Worm (Caenorhabditis elegans) whole organism, mixed stage, embryonic: ENCODE results near the gene Y45G5AM.7.

Experiments used
- M03D4.4 ChIP-seq: sonication (generic microtip); optimal IDR thresholded peaks from 2 replicates; lab custom pipeline; 2017; ENCODE audit warnings: mild to moderate bottlenecking, missing genetic modification characterization, missing compliant biosample characterization
- bed-3 ChIP-seq: fragments of 200-800 bp; sonication (Bioruptor generic); optimal IDR thresholded peaks from 3 replicates; lab custom pipeline; 2018; ENCODE audit warnings: mild to moderate bottlenecking, missing genetic modification characterization, moderate library complexity, missing compliant biosample characterization
- blmp-1 ChIP-seq: fragments of 150-350 bp; optimal IDR thresholded peaks from 2 replicates; lab custom pipeline; 2014; ENCODE audit warnings: missing biosample characterization, missing genetic modification characterization
- ceh-39 ChIP-seq: fragments of 150-350 bp; optimal IDR thresholded peaks from 2 replicates; lab custom pipeline; 2014; ENCODE audit warnings: missing biosample characterization, missing genetic modification characterization
- ceh-83 ChIP-seq: fragments of 200-800 bp; sonication (Bioruptor generic); optimal IDR thresholded peaks from 2 replicates; lab custom pipeline; 2018; ENCODE audit warnings: mild to moderate bottlenecking, missing genetic modification characterization, missing compliant biosample characterization
- ces-1 ChIP-seq: fragments of 150-350 bp; optimal IDR thresholded peaks from 2 replicates; lab custom pipeline; 2014; ENCODE audit warnings: missing biosample characterization, missing genetic modification reagents, missing genetic modification characterization
- drap-1 ChIP-seq: fragments of 200-800 bp; sonication (Bioruptor generic); optimal IDR thresholded peaks from 3 replicates; lab custom pipeline; 2018; ENCODE audit warnings: mild to moderate bottlenecking, missing genetic modification characterization, missing compliant biosample characterization
- elt-1 ChIP-seq: sonication (generic microtip); optimal IDR thresholded peaks from 2 replicates; lab custom pipeline; 2017; ENCODE audit warnings: missing genetic modification characterization, mild to moderate bottlenecking, missing compliant biosample characterization, antibody characterized with exemption, moderate library complexity, borderline replicate concordance; ENCODE audit not compliant: insufficient read depth
- elt-3 ChIP-seq: fragments of 150-350 bp; optimal IDR thresholded peaks from 2 replicates; lab custom pipeline; 2014; ENCODE audit warnings: missing biosample characterization, missing genetic modification characterization
- ham-2 ChIP-seq: fragments of 200-800 bp; sonication (Bioruptor generic); optimal IDR thresholded peaks from 2 replicates; lab custom pipeline; 2018; ENCODE audit warnings: mild to moderate bottlenecking, missing genetic modification characterization, missing compliant biosample characterization
- hlh-1 ChIP-seq: fragments of 150-350 bp; optimal IDR thresholded peaks from 2 replicates; lab custom pipeline; 2014; ENCODE audit warnings: missing biosample characterization, missing genetic modification reagents, missing genetic modification characterization
- lin-13 ChIP-seq: fragments of 150-350 bp; optimal IDR thresholded peaks from 2 replicates; lab custom pipeline; 2014; ENCODE audit warnings: missing biosample characterization, missing genetic modification characterization
- lin-32 ChIP-seq: fragments of 200-800 bp; sonication (Bioruptor generic); optimal IDR thresholded peaks from 2 replicates; lab custom pipeline; 2018; ENCODE audit warnings: mild to moderate bottlenecking, missing genetic modification characterization, missing compliant biosample characterization
- lsy-2 ChIP-seq: fragments of 150-350 bp; optimal IDR thresholded peaks from 2 replicates; lab custom pipeline; 2014; ENCODE audit warnings: missing biosample characterization, missing genetic modification characterization
- mab-5 ChIP-seq: fragments of 150-350 bp; optimal IDR thresholded peaks from 2 replicates; lab custom pipeline; 2014; ENCODE audit warnings: missing biosample characterization, missing genetic modification characterization
- mep-1 ChIP-seq: fragments of 150-350 bp; optimal IDR thresholded peaks from 2 replicates; lab custom pipeline; 2017; ENCODE audit warnings: missing biosample characterization, missing genetic modification reagents, missing genetic modification characterization, inconsistent platforms
- mls-2 ChIP-seq: sonication (generic microtip); optimal IDR thresholded peaks from 2 replicates; lab custom pipeline; 2016; ENCODE audit warnings: mild to moderate bottlenecking, missing genetic modification characterization, moderate library complexity, missing compliant biosample characterization
- nhr-12 ChIP-seq: fragments of 150-350 bp; optimal IDR thresholded peaks from 2 replicates; lab custom pipeline; 2014; ENCODE audit warnings: missing biosample characterization, missing genetic modification characterization
- nhr-2 ChIP-seq: fragments of 150-350 bp; optimal IDR thresholded peaks from 2 replicates; lab custom pipeline; 2014; ENCODE audit warnings: missing biosample characterization, missing genetic modification characterization
- nhr-237 ChIP-seq: fragments of 150-350 bp; optimal IDR thresholded peaks from 2 replicates; lab custom pipeline; 2014; ENCODE audit warnings: missing biosample characterization, missing genetic modification characterization
- nhr-28 ChIP-seq: fragments of 150-350 bp; optimal IDR thresholded peaks from 2 replicates; lab custom pipeline; 2014; ENCODE audit warnings: missing biosample characterization, missing genetic modification characterization
- pha-4 ChIP-seq: fragments of 150-350 bp; optimal IDR thresholded peaks from 2 replicates; lab custom pipeline; 2018; ENCODE audit warnings: missing biosample characterization, missing genetic modification reagents, missing genetic modification characterization
- sem-2 ChIP-seq: fragments of 200-800 bp; sonication (Bioruptor generic); optimal IDR thresholded peaks from 2 replicates; lab custom pipeline; 2018; ENCODE audit warnings: mild to moderate bottlenecking, missing genetic modification characterization, missing compliant biosample characterization
- snpc-4 ChIP-seq: fragments of 150-350 bp; optimal IDR thresholded peaks from 2 replicates; lab custom pipeline; 2014; ENCODE audit warnings: missing biosample characterization, missing genetic modification characterization
- sptf-1 ChIP-seq: sonication (generic microtip); optimal IDR thresholded peaks from 2 replicates; lab custom pipeline; 2017; ENCODE audit warnings: mild to moderate bottlenecking, missing genetic modification characterization, moderate library complexity, missing compliant biosample characterization
- tbx-8 ChIP-seq: fragments of 200-800 bp; sonication (Bioruptor generic); optimal IDR thresholded peaks from 2 replicates; lab custom pipeline; 2018; ENCODE audit warnings: mild to moderate bottlenecking, missing genetic modification characterization, moderate library complexity, missing compliant biosample characterization
- unc-120 ChIP-seq: sonication (generic microtip); optimal IDR thresholded peaks from 2 replicates; lab custom pipeline; 2017; ENCODE audit warnings: missing genetic modification characterization, missing compliant biosample characterization; ENCODE audit not compliant: poor library complexity, severe bottlenecking
- unc-39 ChIP-seq: fragments of 150-350 bp; optimal IDR thresholded peaks from 2 replicates; lab custom pipeline; 2014; ENCODE audit warnings: missing biosample characterization, missing genetic modification characterization
- unc-62 ChIP-seq: fragments of 150-350 bp; optimal IDR thresholded peaks from 2 replicates; lab custom pipeline; 2014; ENCODE audit warnings: missing biosample characterization, missing genetic modification reagents, missing genetic modification characterization
- zip-8 ChIP-seq: fragments of 150-350 bp; optimal IDR thresholded peaks from 2 replicates; lab custom pipeline; 2014; ENCODE audit warnings: missing biosample characterization, missing genetic modification characterization
- ztf-11 ChIP-seq: fragments of 150-350 bp; optimal IDR thresholded peaks from 2 replicates; lab custom pipeline; 2014; ENCODE audit warnings: missing biosample characterization, missing genetic modification characterization

Y45G5AM.7 gene

ce11 chrV:4129604-4130003 is 40.4 kb downstream of the Y45G5AM.7 start, which contains the start of gene phat-4:
Gene phat-4 (plus strand): TSS chrV:4129904.
- TF ChIP-seq ham-2 (GFP tag; lab: Kevin White, UChicago), result no peak
- no peak for TF ChIP-seq blmp-1 (tag; lab: Kevin White, UChicago)
- TF ChIP-seq bed-3, result no peak
- TF ChIP-seq nhr-237, result no peak
- no peak for TF ChIP-seq sptf-1 (tag; lab: Kevin White, UChicago)
- TF ChIP-seq drap-1 (GFP tag; lab: Kevin White, UChicago), result no peak
- no peak for TF ChIP-seq mab-5 (tag; lab: Kevin White, UChicago)
- no peak for TF ChIP-seq zip-8
- no peak for TF ChIP-seq nhr-28 (tag; lab: Kevin White, UChicago)
- no peak for TF ChIP-seq ztf-11 (tag; lab: Kevin White, UChicago)
- no peak for TF ChIP-seq unc-62
- TF ChIP-seq lin-13 (tag; lab: Kevin White, UChicago), result no peak
- TF ChIP-seq tbx-8, result no peak
- no peak for TF ChIP-seq M03D4.4 (tag; lab: Kevin White, UChicago)

DNA sequence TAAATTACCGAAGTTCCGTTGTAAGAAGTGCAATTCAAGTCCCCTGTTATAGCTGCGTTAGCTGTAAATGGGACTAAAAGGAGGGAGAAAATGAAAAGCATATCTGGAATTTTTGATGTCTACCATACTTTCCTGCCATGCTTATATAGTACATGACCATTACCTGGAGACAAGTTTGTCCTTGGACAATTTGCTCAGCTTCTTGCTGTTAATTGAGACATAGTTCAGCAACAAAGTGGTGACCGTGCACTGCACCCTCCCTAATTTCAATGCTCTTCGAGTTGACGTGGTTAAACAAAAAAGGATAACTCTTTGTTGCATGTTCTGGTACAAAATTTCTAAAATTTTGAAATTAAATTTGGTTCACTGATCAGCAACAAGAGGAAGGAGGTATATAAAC is 42.6 kb downstream of the Y45G5AM.7 start, which contains the start of gene T05B4.13:
TSS of gene T05B4.13 (minus strand) at position 101 of the 400 bp plus-strand sequence.
- no peak for TF ChIP-seq ceh-39 (tag; lab: Kevin White, UChicago)
- TF ChIP-seq M03D4.4 (tag; lab: Kevin White, UChicago), result no peak
- TF ChIP-seq ceh-83 (GFP tag; lab: Kevin White, UChicago), result no peak
- no peak for TF ChIP-seq nhr-237
- TF ChIP-seq ces-1 (GFP tag; lab: Kevin White, UChicago), result no peak
- TF ChIP-seq, all 35 proteins: peak for 0

DNA sequence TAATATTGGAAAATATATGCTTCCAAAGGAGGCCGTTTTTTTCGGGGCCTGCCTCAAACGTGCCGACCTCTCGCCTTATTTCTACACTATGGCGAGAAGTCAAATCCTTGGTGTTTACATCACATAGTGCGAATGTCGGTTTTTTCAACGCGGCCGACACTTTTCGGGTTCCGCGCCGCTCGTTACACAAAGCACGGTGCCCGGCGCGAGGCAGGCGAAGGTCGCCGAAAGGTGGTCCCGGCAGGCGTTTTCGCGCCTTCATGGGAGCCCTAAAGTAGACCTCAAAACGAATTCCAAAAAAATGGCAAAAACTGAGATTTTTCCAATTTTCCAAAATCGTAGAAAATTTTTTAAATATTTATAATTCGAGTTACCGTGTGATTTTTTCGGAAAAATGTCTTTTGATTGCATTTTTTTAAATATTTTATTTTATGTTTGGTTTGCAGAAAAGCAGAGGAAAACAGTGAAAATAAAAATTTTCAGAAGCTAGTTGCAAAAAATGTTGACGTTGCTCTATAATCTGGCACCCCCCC is 44.4 kb downstream of the Y45G5AM.7 start, which contains the start of gene T05B4.12:
TSS of gene T05B4.12 (minus strand) at position 483 of the 533 bp plus-strand sequence.
- TF ChIP-seq tbx-8, result no peak
- no peak for TF ChIP-seq bed-3
- TF ChIP-seq nhr-12 (tag; lab: Kevin White, UChicago), result no peak
- no peak for TF ChIP-seq lsy-2 (tag; lab: Kevin White, UChicago)

DNA sequence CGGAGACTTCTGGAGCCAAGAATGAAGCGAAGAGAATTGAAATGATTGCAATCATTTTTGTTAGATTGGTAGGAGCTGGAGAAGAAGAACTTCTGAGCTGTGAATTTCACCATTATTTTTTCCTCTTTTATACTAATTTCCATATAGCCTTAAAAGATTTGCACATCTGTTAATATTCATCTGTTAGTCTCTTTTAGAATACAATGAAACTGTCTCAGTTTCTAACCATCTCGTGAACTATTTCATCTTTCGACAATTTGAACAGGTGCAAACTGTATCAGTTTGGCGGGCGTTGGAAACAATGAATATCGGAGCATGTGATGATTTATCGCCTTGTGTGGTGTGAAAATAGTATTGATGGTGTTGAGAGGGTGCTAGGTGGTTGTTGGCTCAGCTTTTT is 47.6 kb downstream of the Y45G5AM.7 start, which contains the start of gene phat-5:
TSS of gene phat-5 (minus strand) at position 101 of the 400 bp plus-strand sequence.
- TF ChIP-seq elt-3 (tag; lab: Kevin White, UChicago) (no peak), unc-120 (tag; lab: Kevin White, UChicago) (no peak), unc-62 (no peak), drap-1 (GFP tag; lab: Kevin White, UChicago) (no peak), sem-2 (GFP tag; lab: Kevin White, UChicago) (no peak), ceh-83 (GFP tag; lab: Kevin White, UChicago) (no peak), snpc-4 (tag; lab: Kevin White, UChicago) (no peak), mab-5 (tag; lab: Kevin White, UChicago) (no peak), bed-3 (no peak), nhr-28 (tag; lab: Kevin White, UChicago) (no peak), lsy-2 (tag; lab: Kevin White, UChicago) (no peak), mls-2 (no peak), unc-39 (tag; lab: Kevin White, UChicago) (no peak), ztf-11 (tag; lab: Kevin White, UChicago) (no peak), blmp-1 (tag; lab: Kevin White, UChicago) (no peak), lin-32 (GFP tag; lab: Kevin White, UChicago) (no peak), ceh-39 (tag; lab: Kevin White, UChicago) (no peak)

- TF ChIP-seq bed-3 (no peak), lsy-2 (tag; lab: Kevin White, UChicago) (no peak), ztf-11 (tag; lab: Kevin White, UChicago) (no peak), nhr-2 (tag; lab: Kevin White, UChicago) (no peak), tbx-8 (no peak)
- TF ChIP-seq, all 35 proteins: peak for 0
Measured at ce11 chrV:4120629-4121028, 49.4 kb downstream of the Y45G5AM.7 start, which contains the start of gene T05B4.10. Gene T05B4.10 (minus strand): TSS chrV:4120729.

DNA sequence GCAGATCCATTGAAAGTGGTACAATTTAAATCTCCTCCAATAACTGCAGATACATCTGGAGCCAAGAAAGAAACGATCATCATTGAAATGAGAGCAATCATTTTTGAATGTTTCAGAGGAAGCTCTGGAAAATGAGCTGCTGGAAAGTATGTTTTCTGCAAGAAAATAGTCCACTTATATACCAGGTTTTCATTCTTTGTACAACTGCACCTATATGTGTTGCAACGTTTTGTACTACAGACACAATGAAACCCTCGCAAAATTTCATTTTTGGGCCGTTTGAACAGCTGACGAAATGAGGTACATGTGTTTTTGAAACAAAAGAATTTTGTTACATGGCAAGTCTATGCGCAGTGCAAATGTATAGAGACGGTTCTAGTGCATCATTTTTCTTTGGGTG is 51.7 kb downstream of the Y45G5AM.7 start, which contains the start of gene T05B4.9:
TSS of gene T05B4.9 (minus strand) at position 101 of the 400 bp plus-strand sequence.
- TF ChIP-seq blmp-1 (tag; lab: Kevin White, UChicago) (no peak), snpc-4 (tag; lab: Kevin White, UChicago) (no peak), bed-3 (no peak), hlh-1 (tag; lab: Kevin White, UChicago) (no peak), pha-4 (tag; lab: Kevin White, UChicago) (no peak), M03D4.4 (tag; lab: Kevin White, UChicago) (no peak), ces-1 (GFP tag; lab: Kevin White, UChicago) (no peak), lin-13 (tag; lab: Kevin White, UChicago) (no peak), sem-2 (GFP tag; lab: Kevin White, UChicago) (no peak), nhr-237 (no peak), ceh-39 (tag; lab: Kevin White, UChicago) (no peak), elt-1 (no peak), drap-1 (GFP tag; lab: Kevin White, UChicago) (no peak), nhr-12 (tag; lab: Kevin White, UChicago) (no peak), ham-2 (GFP tag; lab: Kevin White, UChicago) (no peak), mep-1 (tag; lab: Kevin White, UChicago) (no peak), lsy-2 (tag; lab: Kevin White, UChicago) (no peak)
